Worm (Caenorhabditis elegans) whole organism, L3 larva: ENCODE measurements around the gene C14C6.6.

Experiments
- ZK546.5 ChIP-seq: sonication (generic microtip); optimal IDR thresholded peaks from 2 replicates; lab custom pipeline; 2017; ENCODE audit warnings: missing biosample characterization, missing genetic modification characterization
- aly-2 ChIP-seq: fragments of 150-350 bp; optimal IDR thresholded peaks from 2 replicates; lab custom pipeline; 2014; ENCODE audit warnings: missing biosample characterization, missing genetic modification characterization
- ceh-28 ChIP-seq: fragments of 150-350 bp; optimal IDR thresholded peaks from 2 replicates; lab custom pipeline; 2014; ENCODE audit warnings: missing biosample characterization, missing genetic modification reagents, missing genetic modification characterization
- ceh-82 ChIP-seq: fragments of 150-350 bp; optimal IDR thresholded peaks from 2 replicates; lab custom pipeline; 2014; ENCODE audit warnings: missing biosample characterization, missing genetic modification characterization
- ceh-9 ChIP-seq: sonication (generic microtip); optimal IDR thresholded peaks from 2 replicates; lab custom pipeline; 2018; ENCODE audit warnings: missing biosample characterization, missing genetic modification characterization
- egl-5 ChIP-seq: fragments of 150-350 bp; optimal IDR thresholded peaks from 2 replicates; lab custom pipeline; 2017; ENCODE audit warnings: missing biosample characterization, missing genetic modification reagents, missing genetic modification characterization, inconsistent platforms
- eor-1 ChIP-seq, 2 experiments: fragments of 150-350 bp; optimal IDR thresholded peaks; 2 replicates each; lab custom pipeline; 2014 to 2018; ENCODE audit warnings: missing biosample characterization in 2 of 2, missing genetic modification characterization in 2 of 2
- fkh-2 ChIP-seq: fragments of 150-350 bp; optimal IDR thresholded peaks from 2 replicates; lab custom pipeline; 2014; ENCODE audit warnings: missing biosample characterization, missing genetic modification reagents, missing genetic modification characterization
- fos-1 ChIP-seq: fragments of 150-350 bp; optimal IDR thresholded peaks from 2 replicates; lab custom pipeline; 2014; ENCODE audit warnings: missing biosample characterization, missing genetic modification characterization
- hmg-11 ChIP-seq: sonication (generic microtip); optimal IDR thresholded peaks from 2 replicates; lab custom pipeline; 2016; ENCODE audit warnings: missing genetic modification characterization, missing compliant biosample characterization
- jun-1 ChIP-seq: fragments of 150-350 bp; optimal IDR thresholded peaks from 2 replicates; lab custom pipeline; 2014; ENCODE audit warnings: missing biosample characterization, missing genetic modification reagents, missing genetic modification characterization
- lin-15B ChIP-seq: fragments of 150-350 bp; optimal IDR thresholded peaks from 2 replicates; lab custom pipeline; 2014; ENCODE audit warnings: missing biosample characterization, missing genetic modification characterization
- mdl-1 ChIP-seq: fragments of 150-350 bp; optimal IDR thresholded peaks from 2 replicates; lab custom pipeline; 2014; ENCODE audit warnings: missing biosample characterization, missing genetic modification characterization
- nfya-1 ChIP-seq: sonication (generic microtip); optimal IDR thresholded peaks from 2 replicates; lab custom pipeline; 2017; ENCODE audit warnings: missing genetic modification characterization, mild to moderate bottlenecking, missing compliant biosample characterization, antibody characterized with exemption, moderate library complexity; ENCODE audit not compliant: insufficient read depth
- nhr-23 ChIP-seq: fragments of 150-350 bp; optimal IDR thresholded peaks from 2 replicates; lab custom pipeline; 2014; ENCODE audit warnings: missing biosample characterization, missing genetic modification reagents, missing genetic modification characterization
- nhr-43 ChIP-seq: sonication (generic microtip); optimal IDR thresholded peaks from 2 replicates; lab custom pipeline; 2016; ENCODE audit warnings: mild to moderate bottlenecking, missing genetic modification characterization, missing compliant biosample characterization; ENCODE audit not compliant: poor library complexity, severe bottlenecking
- nhr-67 ChIP-seq: fragments of 150-350 bp; optimal IDR thresholded peaks from 2 replicates; lab custom pipeline; 2014; ENCODE audit warnings: missing biosample characterization, missing genetic modification characterization
- nhr-76 ChIP-seq: fragments of 150-350 bp; sonication (generic microtip); optimal IDR thresholded peaks from 5 replicates; lab custom pipeline; 2014; ENCODE audit warnings: missing biosample characterization, missing genetic modification characterization
- nhr-77 ChIP-seq: fragments of 150-350 bp; optimal IDR thresholded peaks from 2 replicates; lab custom pipeline; 2014; ENCODE audit warnings: missing biosample characterization, missing genetic modification characterization
- pha-4 ChIP-seq: fragments of 150-350 bp; optimal IDR thresholded peaks from 2 replicates; lab custom pipeline; 2014; ENCODE audit warnings: missing biosample characterization, missing genetic modification reagents, missing genetic modification characterization
- pqm-1 ChIP-seq: fragments of 150-350 bp; optimal IDR thresholded peaks from 2 replicates; lab custom pipeline; 2017; ENCODE audit warnings: missing biosample characterization, missing genetic modification characterization, inconsistent platforms
- skn-1 ChIP-seq: fragments of 150-350 bp; optimal IDR thresholded peaks from 2 replicates; lab custom pipeline; 2014; ENCODE audit warnings: missing biosample characterization, missing genetic modification characterization
- unc-39 ChIP-seq: sonication (generic microtip); optimal IDR thresholded peaks from 4 replicates; lab custom pipeline; 2017; ENCODE audit warnings: missing biosample characterization, missing genetic modification characterization
- unc-62 ChIP-seq: fragments of 150-350 bp; sonication (generic microtip); optimal IDR thresholded peaks from 4 replicates; lab custom pipeline; 2014; ENCODE audit warnings: missing biosample characterization, missing genetic modification reagents, missing genetic modification characterization
- ztf-11 ChIP-seq: fragments of 150-350 bp; optimal IDR thresholded peaks from 2 replicates; lab custom pipeline; 2014; ENCODE audit warnings: missing biosample characterization, missing genetic modification characterization
- ztf-4 ChIP-seq: fragments of 150-350 bp; optimal IDR thresholded peaks from 2 replicates; lab custom pipeline; 2014; ENCODE audit warnings: missing biosample characterization, missing genetic modification characterization

The C14C6.6 gene

DNA sequence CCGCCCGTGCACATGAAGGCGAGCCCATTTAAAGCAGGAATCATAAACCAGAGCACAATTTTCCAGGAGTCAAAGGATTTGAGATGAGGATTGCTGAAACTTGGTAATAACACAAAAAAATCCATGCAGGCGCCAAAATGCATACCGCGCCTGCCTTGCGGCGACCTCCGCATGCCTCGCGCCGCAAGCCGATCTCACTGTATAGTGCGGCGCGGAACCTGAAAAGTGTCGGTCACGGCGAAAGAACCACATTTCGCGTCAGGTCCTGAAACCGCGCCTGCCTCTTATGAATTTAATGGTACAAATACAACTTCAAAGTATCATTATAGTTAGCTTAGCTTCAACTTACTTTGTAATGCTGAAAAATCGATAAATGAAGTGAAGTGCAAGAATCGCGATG, 47.3 kb downstream of the C14C6.6 start:
- TF ChIP-seq fkh-2, result no peak
- no peak for TF ChIP-seq mdl-1 (tag; lab: Kevin White, UChicago)
- TF ChIP-seq ceh-82 (tag; lab: Kevin White, UChicago), result no peak
- TF ChIP-seq ztf-4 (tag; lab: Kevin White, UChicago), result no peak
- TF ChIP-seq fos-1 (tag; lab: Kevin White, UChicago), result no peak
- TF ChIP-seq ZK546.5 (tag; lab: Kevin White, UChicago), result no peak
- TF ChIP-seq nfya-1 (tag; lab: Kevin White, UChicago), result no peak
- no peak for TF ChIP-seq nhr-76 (tag; lab: Kevin White, UChicago)
- no peak for TF ChIP-seq aly-2 (tag; lab: Kevin White, UChicago)
- TF ChIP-seq hmg-11 (tag; lab: Kevin White, UChicago), result no peak
- TF ChIP-seq ceh-9 (tag; lab: Kevin White, UChicago), result no peak
- no peak for TF ChIP-seq pha-4
- no peak for TF ChIP-seq unc-62
- TF ChIP-seq nhr-43 (tag; lab: Kevin White, UChicago), result no peak
- TF ChIP-seq eor-1 (tag; optimal IDR thresholded peaks at IDR 0.05; lab: Kevin White, UChicago), result no peak
- TF ChIP-seq nhr-23 (tag; lab: Kevin White, UChicago), result no peak
- no peak for TF ChIP-seq skn-1 (tag; lab: Kevin White, UChicago)
- TF ChIP-seq unc-39 (tag; lab: Kevin White, UChicago), result no peak
- TF ChIP-seq, all 47 proteins: peak for 0

DNA sequence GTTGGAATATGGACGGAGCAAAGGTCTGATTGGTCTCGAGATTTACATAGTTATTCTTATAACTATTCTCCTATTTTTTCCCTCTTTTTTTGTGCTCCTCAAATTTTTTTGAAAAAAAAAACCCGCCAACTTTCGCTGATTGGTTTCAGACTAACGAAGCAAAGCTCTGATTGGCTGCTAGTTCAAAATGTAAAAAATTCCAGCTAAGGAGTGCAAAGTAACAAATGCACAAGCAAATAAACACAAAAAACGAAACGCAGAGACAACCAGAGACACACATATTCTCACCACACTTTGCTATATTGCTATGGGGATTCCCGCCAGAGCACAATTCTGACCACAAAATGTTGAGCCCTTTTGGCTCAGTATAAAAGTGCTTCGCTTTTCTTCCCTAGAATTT, 50.5 kb downstream of the C14C6.6 start, which contains the start of gene T01G6.1:
Gene T01G6.1, plus strand, starts transcription at position 301 of the 400 bp plus-strand sequence.
- TF ChIP-seq nhr-76 (tag; lab: Kevin White, UChicago), result no peak
- TF ChIP-seq nhr-67 (tag; lab: Kevin White, UChicago), result no peak
- no peak for TF ChIP-seq pqm-1 (tag; lab: Kevin White, UChicago)
- TF ChIP-seq jun-1 (tag; lab: Kevin White, UChicago), result no peak
- no peak for TF ChIP-seq egl-5 (tag; lab: Kevin White, UChicago)
- no peak for TF ChIP-seq ceh-28 (tag; lab: Kevin White, UChicago)
- no peak for TF ChIP-seq nhr-77
- no peak for TF ChIP-seq lin-15B (tag; lab: Kevin White, UChicago)
- TF ChIP-seq nfya-1 (tag; lab: Kevin White, UChicago), result no peak
- TF ChIP-seq ztf-11 (tag; lab: Kevin White, UChicago), result no peak
- TF ChIP-seq ztf-4 (tag; lab: Kevin White, UChicago), result no peak
